Worm (Caenorhabditis elegans): Measurements from ENCODE around the gene ZK593.2.

The ZK593.2 gene

ce11 chrIV:10918877-10919560 lies 5.8 kb downstream of the ZK593.2 start (continued):
- peak; percentile 89 for TF ChIP-seq attf-5 (GFP tag; optimal IDR thresholded peaks at IDR 0.05)
- no peak for TF ChIP-seq ama-1 (optimal IDR thresholded peaks at IDR 0.05)
- no peak for TF ChIP-seq ama-1 (GFP tag; optimal IDR thresholded peaks at IDR 0.05)
- peak; percentile 43 for TF ChIP-seq ekl-4 (GFP tag; IDR thresholded peaks at IDR 0.05)
- peak; percentile 74; the same call in 1 of the 2 replicates for TF ChIP-seq lir-1 (GFP tag; conservative IDR thresholded peaks at IDR 0.05)
- TF ChIP-seq K11D2.4 (GFP tag; IDR thresholded peaks at IDR 0.05) = 0 out of 2 replicates have a peak, but pooled peaks have one; percentile 33
- no peak for TF ChIP-seq B0019.2 (GFP tag; conservative IDR thresholded peaks at IDR 0.05)
- no peak for TF ChIP-seq Y53F4B.3 (GFP tag; IDR thresholded peaks at IDR 0.05)
- TF ChIP-seq ztf-22 (GFP tag; optimal IDR thresholded peaks at IDR 0.05) = no peak
- TF ChIP-seq tlf-1 (GFP tag; optimal IDR thresholded peaks at IDR 0.05) = no peak
- peak; percentile 59 for TF ChIP-seq ztf-26 (tag; optimal IDR thresholded peaks at IDR 0.05)
- peak; percentile 19 for TF ChIP-seq him-1 (tag; optimal IDR thresholded peaks at IDR 0.05)
- TF ChIP-seq zim-3 (tag; optimal IDR thresholded peaks at IDR 0.05) = no peak
- TF ChIP-seq egrh-3 (GFP tag; IDR thresholded peaks at IDR 0.05) = no peak
- no peak for TF ChIP-seq Y95B8A.8 (GFP tag; IDR thresholded peaks at IDR 0.05)
- no peak for TF ChIP-seq atf-7 (tag; optimal IDR thresholded peaks at IDR 0.05)
- TF ChIP-seq F33H1.4 (GFP tag; IDR thresholded peaks at IDR 0.05) = peak; percentile 92
- peak; percentile 93 for TF ChIP-seq lsl-1 (GFP tag; optimal IDR thresholded peaks at IDR 0.05)
- TF ChIP-seq chd-7 (tag; optimal IDR thresholded peaks at IDR 0.05) = peak; percentile 58
- no peak for TF ChIP-seq let-607 (tag; optimal IDR thresholded peaks at IDR 0.05)
- no peak for TF ChIP-seq F49E8.2 (tag; optimal IDR thresholded peaks at IDR 0.05; ENCODE audit: insufficient read depth)
- TF ChIP-seq zfh-2 (GFP tag; conservative IDR thresholded peaks at IDR 0.05) = peak; percentile 85
- TF ChIP-seq tbp1 (GFP tag; optimal IDR thresholded peaks at IDR 0.05) = peak; percentile 38
- no peak for TF ChIP-seq dpl-1 (GFP tag; optimal IDR thresholded peaks at IDR 0.05)
- TF ChIP-seq D2030.7 (GFP tag; IDR thresholded peaks at IDR 0.05) = peak; percentile 14; the same call in 1 of the 2 replicates
- TF ChIP-seq hlh-26 (GFP tag; conservative IDR thresholded peaks at IDR 0.05) = no peak
- TF ChIP-seq ztf-3 (GFP tag; optimal IDR thresholded peaks at IDR 0.05) = no peak
- TF ChIP-seq sdz-38 (tag; optimal IDR thresholded peaks at IDR 0.05) = no peak
- no peak for TF ChIP-seq hrde-1 (tag; optimal IDR thresholded peaks at IDR 0.05; ENCODE audit: borderline replicate concordance)
- no peak for TF ChIP-seq F39B2.1 (GFP tag; IDR thresholded peaks at IDR 0.05)
- no peak for TF ChIP-seq Y56A3A.18 (GFP tag; IDR thresholded peaks at IDR 0.05)

- no peak for TF ChIP-seq unc-62 (GFP tag; optimal IDR thresholded peaks at IDR 0.05)
- no peak for TF ChIP-seq bed-2 (GFP tag; IDR thresholded peaks at IDR 0.05)
- no peak for TF ChIP-seq C17E4.6 (GFP tag; IDR thresholded peaks at IDR 0.05)
- no peak for TF ChIP-seq lag-1 (GFP tag; IDR thresholded peaks at IDR 0.05)
- no peak for TF ChIP-seq sptf-2 (GFP tag; optimal IDR thresholded peaks at IDR 0.05)
Observed at ce11 chrIV:10919770-10920169, 6.6 kb downstream of the ZK593.2 start, which contains the start of gene rbr-2. rbr-2 (plus strand) TSS chrIV:10920070.

ce11 chrIV:10933062-10933552 lies 19.9 kb downstream of the ZK593.2 start, which contains the start of the genes dnc-1 and lsm-7:
dnc-1 (minus strand) TSS chrIV:10933203.
lsm-7 (plus strand) TSS chrIV:10933502.
- no peak for TF ChIP-seq ceh-91 (GFP tag; IDR thresholded peaks at IDR 0.05)
- no peak for TF ChIP-seq nfya-1 (tag; optimal IDR thresholded peaks at IDR 0.05; ENCODE audit: borderline replicate concordance, insufficient read depth)
- TF ChIP-seq lin-26 (GFP tag; IDR thresholded peaks at IDR 0.05) = peak; percentile 59; the same call in 1 of the 2 replicates
- peak; percentile 64; the same call in 1 of the 2 replicates for TF ChIP-seq pbrm-1 (GFP tag; IDR thresholded peaks at IDR 0.05)
- TF ChIP-seq tbp1 (GFP tag; optimal IDR thresholded peaks at IDR 0.05) = peak; percentile 51
- TF ChIP-seq ama-1 (optimal IDR thresholded peaks at IDR 0.05) = no peak
- TF ChIP-seq ama-1 (GFP tag; optimal IDR thresholded peaks at IDR 0.05) = peak in 1 of 2 experiments; percentile 22
- TF ChIP-seq somi-1 (GFP tag; optimal IDR thresholded peaks at IDR 0.05) = peak; percentile 52
- peak; percentile 67 for TF ChIP-seq Y53G8AR.9 (GFP tag; conservative IDR thresholded peaks at IDR 0.05)
- peak; percentile 23 for TF ChIP-seq snpc-1.3 (tag; optimal IDR thresholded peaks at IDR 0.05; ENCODE audit: insufficient read depth)
- TF ChIP-seq mel-28 (tag; optimal IDR thresholded peaks at IDR 0.05; ENCODE audit: borderline replicate concordance) = no peak
- TF ChIP-seq lin-54 (GFP tag; optimal IDR thresholded peaks at IDR 0.05) = peak; percentile 77
- no peak for TF ChIP-seq die-1 (tag; optimal IDR thresholded peaks at IDR 0.05)

Data from whole organism, young adult.